Worm (Caenorhabditis elegans): ENCODE data around the gene srz-79.

DNA sequence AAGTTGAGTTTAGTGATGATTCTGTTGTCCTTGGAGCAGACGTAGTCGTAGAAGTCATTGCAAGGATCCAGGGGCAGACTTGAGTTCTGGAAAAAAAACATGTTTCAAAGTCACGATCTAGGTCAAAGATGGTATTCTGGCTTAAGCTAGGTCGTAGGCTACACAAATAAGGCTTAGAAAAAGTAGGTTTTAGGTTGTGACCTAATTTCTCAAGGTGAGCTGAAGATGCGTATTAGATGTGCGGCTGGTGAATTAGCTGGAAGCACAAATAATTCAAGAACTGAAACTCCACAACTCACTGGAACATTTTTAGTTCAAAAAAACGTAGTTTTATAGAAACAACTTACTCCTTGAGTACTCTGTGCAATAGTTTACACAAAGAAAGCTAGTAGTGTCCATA, 49.3 kb upstream of the srz-79 start, which contains the start of gene F09D12.2:
- TF ChIP-seq F49E8.2 (tag; optimal IDR thresholded peaks at IDR 0.05; ENCODE audit: borderline replicate concordance): no peak
- no peak for TF ChIP-seq jun-1 (tag; optimal IDR thresholded peaks at IDR 0.05)
- TF ChIP-seq aha-1 (tag): no peak
- no peak for TF ChIP-seq D1046.2 (GFP tag; IDR thresholded peaks at IDR 0.05)
- no peak for TF ChIP-seq pha-4 (GFP tag; IDR thresholded peaks at IDR 0.05)
- TF ChIP-seq pha-4 (tag; optimal IDR thresholded peaks at IDR 0.05): no peak
- TF ChIP-seq unc-130 (GFP tag; optimal IDR thresholded peaks at IDR 0.05): no peak
- no peak for TF ChIP-seq ZK337.2 (GFP tag; IDR thresholded peaks at IDR 0.05)
- TF ChIP-seq snpc-4 (tag; optimal IDR thresholded peaks at IDR 0.05): no peak
- no peak for TF ChIP-seq unc-39 (tag; optimal IDR thresholded peaks at IDR 0.05)
- no peak for TF ChIP-seq nhr-10 (tag; optimal IDR thresholded peaks at IDR 0.05)
- no peak for TF ChIP-seq ceh-32 (tag; optimal IDR thresholded peaks at IDR 0.05; ENCODE audit: poor library complexity)
- TF ChIP-seq nhr-28 (tag; optimal IDR thresholded peaks at IDR 0.05): no peak
- TF ChIP-seq aly-2 (tag; optimal IDR thresholded peaks at IDR 0.05): no peak

Measured in whole organism, L4 larva.